Worm (Caenorhabditis elegans) whole organism, L4 larva: ENCODE results near the gene gba-1.

Experiments used
- D1046.2 ChIP-seq: fragments of 200-800 bp; sonication (Bioruptor generic); IDR thresholded peaks from 2 replicates; pipeline ENCODE4 v1.3.6; 2022; ENCODE audit warnings: missing genetic modification characterization, missing compliant biosample characterization
- F37D6.2 ChIP-seq: sonication (generic microtip); optimal IDR thresholded peaks from 2 replicates; lab custom pipeline; 2016; ENCODE audit warnings: mild to moderate bottlenecking, missing genetic modification characterization, missing compliant biosample characterization
- F49E8.2 ChIP-seq: sonication (generic microtip); optimal IDR thresholded peaks from 2 replicates; lab custom pipeline; 2016; ENCODE audit warnings: missing compliant biosample characterization, mild to moderate bottlenecking, missing genetic modification characterization, borderline replicate concordance
- T20F7.1 ChIP-seq: fragments of 200-800 bp; sonication (Bioruptor generic); optimal IDR thresholded peaks from 2 replicates; lab custom pipeline; 2018; ENCODE audit warnings: mild to moderate bottlenecking, missing genetic modification characterization, missing compliant biosample characterization
- Y48G9A.11 ChIP-seq: fragments of 200-800 bp; sonication (Bioruptor generic); IDR thresholded peaks from 2 replicates; pipeline ENCODE4 v1.3.6; 2022; ENCODE audit warnings: missing genetic modification reagents, missing genetic modification characterization, missing compliant biosample characterization
- ZK337.2 ChIP-seq: fragments of 200-800 bp; sonication (Bioruptor generic); IDR thresholded peaks from 2 replicates; pipeline ENCODE4 v1.3.6; 2022; ENCODE audit warnings: missing genetic modification reagents, missing genetic modification characterization, missing compliant biosample characterization
- aha-1 ChIP-seq: fragments of 150-350 bp; peaks from one replicate; lab custom pipeline; 2014; ENCODE audit warnings: missing biosample characterization, missing genetic modification characterization
- ama-1 ChIP-seq: fragments of 150-350 bp; optimal IDR thresholded peaks from 2 replicates; lab custom pipeline; 2014; ENCODE audit warnings: inconsistent platforms, mixed read lengths
- attf-4 ChIP-seq: sonication (generic microtip); optimal IDR thresholded peaks from 3 replicates; lab custom pipeline; 2017; ENCODE audit warnings: missing biosample characterization, missing genetic modification characterization
- ceh-20 ChIP-seq: fragments of 200-800 bp; sonication (Bioruptor generic); IDR thresholded peaks from 2 replicates; pipeline ENCODE4 v1.3.6; 2022; ENCODE audit warnings: missing genetic modification reagents, missing genetic modification characterization, missing compliant biosample characterization
- ceh-28 ChIP-seq: fragments of 150-350 bp; optimal IDR thresholded peaks from 2 replicates; lab custom pipeline; 2014; ENCODE audit warnings: missing biosample characterization, missing genetic modification reagents, missing genetic modification characterization
- ceh-32 ChIP-seq: sonication (generic microtip); optimal IDR thresholded peaks from 2 replicates; lab custom pipeline; 2016; ENCODE audit warnings: mild to moderate bottlenecking, missing genetic modification characterization, missing compliant biosample characterization; ENCODE audit not compliant: poor library complexity
- ctbp-1 ChIP-seq: fragments of 200-800 bp; sonication (Bioruptor generic); IDR thresholded peaks from 2 replicates; pipeline ENCODE4 v1.3.6; 2022; ENCODE audit warnings: missing genetic modification reagents, missing genetic modification characterization, missing compliant biosample characterization
- daf-19 ChIP-seq: fragments of 200-800 bp; sonication (Bioruptor generic); conservative IDR thresholded peaks from 2 replicates; pipeline ENCODE4 v1.3.6; 2022; ENCODE audit warnings: missing genetic modification characterization, missing compliant biosample characterization
- dmd-6 ChIP-seq: fragments of 200-800 bp; sonication (Bioruptor generic); IDR thresholded peaks from 2 replicates; pipeline ENCODE4 v1.3.6; 2022; ENCODE audit warnings: missing genetic modification reagents, missing genetic modification characterization, missing compliant biosample characterization
- egl-43 ChIP-seq: fragments of 200-800 bp; sonication (Bioruptor generic); IDR thresholded peaks from 2 replicates; pipeline ENCODE4 v1.3.6; 2022; ENCODE audit warnings: missing genetic modification reagents, missing genetic modification characterization, missing compliant biosample characterization
- fos-1 ChIP-seq: fragments of 150-350 bp; optimal IDR thresholded peaks from 2 replicates; lab custom pipeline; 2014; ENCODE audit warnings: missing biosample characterization, missing genetic modification characterization
- hif-1 ChIP-seq, 2 experiments: sonication (generic microtip); optimal IDR thresholded peaks; 2 replicates each; lab custom pipeline; 2016 to 2017; ENCODE audit warnings: missing compliant biosample characterization in 2 of 2, missing genetic modification characterization in 2 of 2, missing genetic modification reagents in 2 of 2, missing genotype in 2 of 2, mild to moderate bottlenecking in 1 of 2
- hlh-30 ChIP-seq: sonication (generic microtip); optimal IDR thresholded peaks from 2 replicates; lab custom pipeline; 2017; ENCODE audit warnings: antibody characterized with exemption, mild to moderate bottlenecking, missing genetic modification characterization, missing compliant biosample characterization; ENCODE audit not compliant: insufficient read depth
- hmg-1.1 ChIP-seq: fragments of 200-800 bp; sonication (Bioruptor generic); IDR thresholded peaks from 2 replicates; pipeline ENCODE4 v1.3.6; 2022; ENCODE audit warnings: missing genetic modification reagents, missing genetic modification characterization, missing compliant biosample characterization
- lim-7 ChIP-seq: fragments of 200-800 bp; sonication (Bioruptor generic); IDR thresholded peaks from 2 replicates; pipeline ENCODE4 v1.3.6; 2022; ENCODE audit warnings: missing genetic modification characterization, missing compliant biosample characterization
- lin-38 ChIP-seq: fragments of 200-800 bp; sonication (Bioruptor generic); IDR thresholded peaks from 2 replicates; pipeline ENCODE4 v1.3.6; 2022; ENCODE audit warnings: missing genetic modification reagents, missing genetic modification characterization, missing compliant biosample characterization
- lsy-2 ChIP-seq, 2 experiments: fragments of 150-350 bp in 1 of 2; sonication (generic microtip) in 1 of 2; optimal IDR thresholded peaks; 2 replicates each; lab custom pipeline; 2014 to 2017; ENCODE audit warnings: missing biosample characterization in 2 of 2, missing genetic modification characterization in 2 of 2
- madf-9 ChIP-seq: fragments of 200-800 bp; sonication (Bioruptor generic); conservative IDR thresholded peaks from 2 replicates; pipeline ENCODE4 v1.3.6; 2022; ENCODE audit warnings: missing genetic modification reagents, missing genetic modification characterization, missing compliant biosample characterization
- mdt-29 ChIP-seq: fragments of 200-800 bp; sonication (Bioruptor generic); IDR thresholded peaks from 2 replicates; pipeline ENCODE4 v1.3.6; 2022; ENCODE audit warnings: missing genetic modification reagents, missing genetic modification characterization, missing compliant biosample characterization
- mep-1 ChIP-seq: fragments of 150-350 bp; sonication (generic microtip); optimal IDR thresholded peaks from 3 replicates; lab custom pipeline; 2014; ENCODE audit warnings: missing biosample characterization, missing genetic modification characterization
- mes-2 ChIP-seq: sonication (generic microtip); optimal IDR thresholded peaks from 2 replicates; lab custom pipeline; 2016; ENCODE audit warnings: missing genotype, mild to moderate bottlenecking, missing genetic modification characterization, missing compliant biosample characterization; ENCODE audit not compliant: poor library complexity, severe bottlenecking
- mxl-3 ChIP-seq: fragments of 200-800 bp; sonication (Bioruptor generic); optimal IDR thresholded peaks from 2 replicates; lab custom pipeline; 2018; ENCODE audit warnings: mild to moderate bottlenecking, missing genetic modification characterization, missing compliant biosample characterization
- nhr-28 ChIP-seq: fragments of 150-350 bp; optimal IDR thresholded peaks from 2 replicates; lab custom pipeline; 2014; ENCODE audit warnings: missing biosample characterization, missing genetic modification characterization
- nhr-41 ChIP-seq: fragments of 200-800 bp; sonication (Bioruptor generic); IDR thresholded peaks from 2 replicates; pipeline ENCODE4 v1.3.6; 2022; ENCODE audit warnings: missing genetic modification reagents, missing genetic modification characterization, missing compliant biosample characterization
- nhr-42 ChIP-seq: fragments of 200-800 bp; sonication (Bioruptor generic); IDR thresholded peaks from 2 replicates; pipeline ENCODE4 v1.3.6; 2022; ENCODE audit warnings: missing genetic modification characterization, missing compliant biosample characterization
- nhr-48 ChIP-seq: sonication (generic microtip); optimal IDR thresholded peaks from 2 replicates; lab custom pipeline; 2016; ENCODE audit warnings: mild to moderate bottlenecking, missing genetic modification characterization, missing compliant biosample characterization
- nhr-77 ChIP-seq: fragments of 150-350 bp; optimal IDR thresholded peaks from 2 replicates; lab custom pipeline; 2014; ENCODE audit warnings: missing biosample characterization, missing genetic modification characterization
- php-3 ChIP-seq: fragments of 200-800 bp; sonication (Bioruptor generic); IDR thresholded peaks from 2 replicates; pipeline ENCODE4 v1.3.6; 2022; ENCODE audit warnings: missing genetic modification reagents, missing genetic modification characterization, missing compliant biosample characterization
- rbr-2 ChIP-seq: sonication (generic microtip); optimal IDR thresholded peaks from 2 replicates; lab custom pipeline; 2016; ENCODE audit warnings: missing genotype, missing genetic modification characterization, missing compliant biosample characterization
- saeg-2 ChIP-seq: fragments of 200-800 bp; sonication (Bioruptor generic); IDR thresholded peaks from 2 replicates; pipeline ENCODE4 v1.3.6; 2022; ENCODE audit warnings: missing genetic modification reagents, missing genetic modification characterization, missing compliant biosample characterization
- set-16 ChIP-seq: fragments of 200-800 bp; sonication (Bioruptor generic); IDR thresholded peaks from 2 replicates; pipeline ENCODE4 v1.3.6; 2022; ENCODE audit warnings: missing genetic modification reagents, missing genetic modification characterization, missing compliant biosample characterization
- skn-1 ChIP-seq: fragments of 150-350 bp; optimal IDR thresholded peaks from 2 replicates; lab custom pipeline; 2014; ENCODE audit warnings: missing biosample characterization, missing genetic modification characterization
- snpc-1.2 ChIP-seq: fragments of 200-800 bp; sonication (Bioruptor generic); IDR thresholded peaks from 2 replicates; pipeline ENCODE4 v1.3.6; 2022; ENCODE audit warnings: missing genetic modification reagents, missing genetic modification characterization, missing compliant biosample characterization
- tra-1 ChIP-seq: fragments of 200-800 bp; sonication (Bioruptor generic); IDR thresholded peaks from 2 replicates; pipeline ENCODE4 v1.3.6; 2022; ENCODE audit warnings: missing genetic modification reagents, missing genetic modification characterization, missing compliant biosample characterization
- unc-39 ChIP-seq: sonication (generic microtip); optimal IDR thresholded peaks from 2 replicates; lab custom pipeline; 2017; ENCODE audit warnings: missing biosample characterization, missing genetic modification characterization
- unc-62 ChIP-seq, 3 experiments: fragments of 150-350 bp in 1 of 3; sonication (generic microtip); optimal IDR thresholded peaks in 2 of 3; peaks in 1 of 3; 1 replicate in 1 of 3; 2 replicates in 2 of 3; lab custom pipeline; 2014 to 2017; ENCODE audit warnings: missing biosample characterization in 3 of 3, missing genetic modification characterization in 3 of 3, missing genetic modification reagents in 3 of 3, missing genotype in 1 of 3
- zag-1 ChIP-seq: fragments of 150-350 bp; optimal IDR thresholded peaks from 2 replicates; lab custom pipeline; 2014; ENCODE audit warnings: missing biosample characterization, missing genetic modification characterization
- zfp-2 ChIP-seq: sonication (generic microtip); optimal IDR thresholded peaks from 2 replicates; lab custom pipeline; 2016; ENCODE audit warnings: mild to moderate bottlenecking, missing genetic modification characterization, missing compliant biosample characterization
- zfp-3 ChIP-seq: fragments of 200-800 bp; sonication (Bioruptor generic); conservative IDR thresholded peaks from 2 replicates; pipeline ENCODE4 v1.3.6; 2022; ENCODE audit warnings: missing genetic modification reagents, missing genetic modification characterization, missing compliant biosample characterization
- zip-2 ChIP-seq: fragments of 150-350 bp; optimal IDR thresholded peaks from 2 replicates; lab custom pipeline; 2014; ENCODE audit warnings: missing biosample characterization, missing genetic modification characterization
- ztf-7 ChIP-seq: fragments of 150-350 bp; optimal IDR thresholded peaks from 2 replicates; lab custom pipeline; 2014; ENCODE audit warnings: missing biosample characterization, missing genetic modification characterization

Gene gba-1

DNA sequence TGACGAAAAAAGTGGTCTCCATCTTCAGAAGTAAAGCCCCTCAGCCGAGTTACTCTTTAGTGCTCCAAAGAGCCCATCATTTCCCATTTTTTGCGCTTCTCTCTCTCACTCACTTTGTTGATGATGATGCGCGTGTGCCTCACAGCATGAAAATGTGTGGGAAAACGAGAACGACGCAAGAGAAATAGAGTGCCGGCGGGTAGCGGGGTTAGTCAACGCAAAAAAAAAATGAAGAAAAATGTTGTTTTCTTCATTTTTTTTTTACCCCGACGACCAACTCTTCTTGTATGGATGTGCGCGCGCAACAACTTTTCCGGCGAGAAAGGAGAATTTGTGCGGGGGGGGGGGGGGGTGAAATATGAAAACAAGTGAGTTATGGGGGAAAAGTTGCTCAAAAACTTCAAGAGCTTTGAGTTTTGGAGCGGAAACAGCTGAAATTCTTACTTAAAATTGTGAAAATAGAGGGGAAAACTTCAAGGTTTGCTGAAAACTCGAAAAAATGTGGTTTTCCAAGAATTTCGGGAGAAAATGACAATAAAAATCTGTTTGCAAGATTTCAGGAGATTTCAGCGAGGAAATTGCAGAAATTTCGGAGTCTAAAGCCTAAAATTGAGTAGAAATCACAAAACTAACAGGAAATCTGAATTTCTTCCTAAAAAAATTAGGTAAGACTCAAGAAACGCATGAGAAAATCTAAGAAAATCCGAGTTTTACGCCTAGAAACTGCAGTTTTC is 21.2 kb downstream of the gba-1 start, which contains the start of gene C33C12.1 (continued):
- TF ChIP-seq dmd-6 (GFP tag; lab: Robert Waterston, UW) (no peak), ama-1 (lab: Kevin White, UChicago) (no peak), mep-1 (tag; lab: Kevin White, UChicago) (no peak), unc-39 (tag; lab: Kevin White, UChicago) (no peak), aha-1 (peak; percentile 64), D1046.2 (GFP tag; lab: Robert Waterston, UW) (no peak), ZK337.2 (GFP tag; lab: Robert Waterston, UW) (no peak), zag-1 (tag; lab: Kevin White, UChicago) (no peak), zip-2 (no peak), zfp-3 (GFP tag; lab: Robert Waterston, UW) (no peak)

ce11 chrII:2202147-2202546 is 25.6 kb downstream of the gba-1 start:
- TF ChIP-seq ztf-7 (tag; lab: Kevin White, UChicago) = no peak
- peak; percentile 98 for TF ChIP-seq aha-1
- TF ChIP-seq php-3 = no peak

DNA sequence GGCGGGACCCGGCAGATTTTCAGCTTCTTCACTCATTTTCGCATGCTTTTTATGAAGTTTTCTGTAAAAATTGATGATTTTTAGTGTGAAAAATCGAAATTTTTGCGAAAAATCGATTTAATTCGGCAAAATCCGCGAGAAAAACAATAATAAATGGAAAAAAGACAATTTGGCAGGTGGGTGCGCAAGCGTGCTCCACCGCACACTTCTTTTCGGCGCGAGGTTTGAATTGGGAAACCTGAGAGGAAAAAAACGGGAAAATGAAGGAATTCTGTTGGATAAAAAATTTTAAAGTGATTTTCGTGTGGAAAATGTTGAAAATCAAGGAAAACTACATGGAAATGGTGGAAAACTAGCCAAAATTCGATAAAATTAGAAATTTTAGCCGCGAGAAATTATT is 27.5 kb downstream of the gba-1 start, which contains the start of gene Y59C2A.2:
Gene Y59C2A.2, minus strand, starts transcription at position 61 of the 400 bp plus-strand sequence.
- TF ChIP-seq daf-19 (GFP tag; lab: Robert Waterston, UW) = no peak
- no peak for TF ChIP-seq skn-1 (tag; lab: Kevin White, UChicago)
- peak; percentile 22 for TF ChIP-seq hlh-30 (tag; lab: Kevin White, UChicago)
- no peak for TF ChIP-seq nhr-48 (tag; lab: Kevin White, UChicago)
- no peak for TF ChIP-seq nhr-41 (GFP tag; lab: Robert Waterston, UW)
- TF ChIP-seq set-16 = no peak
- TF ChIP-seq aha-1 = peak; percentile 49
- TF ChIP-seq F49E8.2 (tag; lab: Kevin White, UChicago) = no peak
- no peak for TF ChIP-seq lim-7 (GFP tag; lab: Robert Waterston, UW)
- no peak for TF ChIP-seq ctbp-1
- TF ChIP-seq mes-2 (tag; lab: Kevin White, UChicago) = peak; percentile 70
- TF ChIP-seq mdt-29 (GFP tag; lab: Robert Waterston, UW) = no peak
- TF ChIP-seq F37D6.2 (tag; lab: Kevin White, UChicago) = no peak
- no peak for TF ChIP-seq snpc-1.2 (GFP tag; lab: Robert Waterston, UW)
- TF ChIP-seq saeg-2 = no peak
- no peak for TF ChIP-seq rbr-2 (tag; lab: Kevin White, UChicago)
- no peak for TF ChIP-seq hmg-1.1 (GFP tag; lab: Robert Waterston, UW)
- no peak for TF ChIP-seq Y48G9A.11 (GFP tag; lab: Robert Waterston, UW)
- no peak for TF ChIP-seq ceh-28
- TF ChIP-seq zfp-2 (tag; lab: Kevin White, UChicago) = no peak
- peak; percentile 92 for TF ChIP-seq lin-38 (GFP tag; lab: Robert Waterston, UW)
- TF ChIP-seq tra-1 (GFP tag; lab: Robert Waterston, UW) = no peak
- TF ChIP-seq nhr-77 (tag; lab: Kevin White, UChicago) = no peak
- no peak for TF ChIP-seq fos-1 (tag; lab: Kevin White, UChicago)
- no peak for TF ChIP-seq unc-62 (GFP tag; optimal IDR thresholded peaks at IDR 0.05 in 1 of 2; lab: Kevin White, UChicago)
- TF ChIP-seq unc-62 (tag; optimal IDR thresholded peaks at IDR 0.05; lab: Kevin White, UChicago) = no peak
- TF ChIP-seq lsy-2 (tag; optimal IDR thresholded peaks at IDR 0.05; lab: Kevin White, UChicago) = peak in 1 of 2 experiments; percentile 67
- no peak for TF ChIP-seq attf-4 (tag; lab: Kevin White, UChicago)
- TF ChIP-seq nhr-42 (GFP tag; lab: Robert Waterston, UW) = no peak
- TF ChIP-seq ceh-32 (tag; lab: Kevin White, UChicago) = no peak
- no peak for TF ChIP-seq nhr-28 (tag; lab: Kevin White, UChicago)
- TF ChIP-seq hif-1 (tag; optimal IDR thresholded peaks at IDR 0.05; lab: Kevin White, UChicago) = no peak
- no peak for TF ChIP-seq zfp-3 (GFP tag; lab: Robert Waterston, UW)
- TF ChIP-seq mxl-3 (GFP tag; lab: Kevin White, UChicago) = no peak
- TF ChIP-seq madf-9 = no peak
- no peak for TF ChIP-seq egl-43 (GFP tag; lab: Robert Waterston, UW)
- TF ChIP-seq T20F7.1 (GFP tag; lab: Kevin White, UChicago) = no peak
- TF ChIP-seq ceh-20 = no peak
